Worm (Caenorhabditis elegans) whole organism, L3 larva: ENCODE measurements around the gene H09F14.1.

ENCODE experiments used
- fkh-2 ChIP-seq: fragments of 150-350 bp; optimal IDR thresholded peaks from 2 replicates; lab custom pipeline; 2014; ENCODE audit warnings: missing biosample characterization, missing genetic modification reagents, missing genetic modification characterization
- nhr-28 ChIP-seq: fragments of 150-350 bp; optimal IDR thresholded peaks from 2 replicates; lab custom pipeline; 2014; ENCODE audit warnings: missing biosample characterization, missing genetic modification characterization
- unc-62 ChIP-seq: fragments of 150-350 bp; sonication (generic microtip); optimal IDR thresholded peaks from 4 replicates; lab custom pipeline; 2014; ENCODE audit warnings: missing biosample characterization, missing genetic modification reagents, missing genetic modification characterization
- zag-1 ChIP-seq: fragments of 150-350 bp; optimal IDR thresholded peaks from 2 replicates; lab custom pipeline; 2014; ENCODE audit warnings: missing biosample characterization, missing genetic modification characterization

DNA sequence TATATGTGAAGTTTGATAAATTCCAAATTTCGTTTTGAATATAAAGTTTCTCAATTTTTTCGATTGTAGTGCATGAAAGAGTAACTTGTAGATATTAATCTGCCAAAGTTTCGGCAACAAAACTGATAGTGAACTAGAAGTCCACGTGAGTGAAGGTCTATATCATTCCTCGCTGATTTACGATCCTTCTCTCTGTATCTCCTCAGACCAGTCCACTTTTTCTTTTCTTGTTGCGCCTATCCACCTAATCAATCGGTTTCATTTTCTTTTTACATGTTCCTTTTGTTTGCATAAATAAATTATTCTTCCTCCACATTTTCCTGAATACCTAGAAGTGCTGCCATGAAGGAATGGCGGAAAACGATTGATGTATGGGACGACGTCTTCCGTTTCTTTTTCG, 51.3 kb downstream of the H09F14.1 start:
- TF ChIP-seq zag-1 (tag; lab: Kevin White, UChicago) (no peak), unc-62 (GFP tag; lab: Kevin White, UChicago) (no peak), nhr-28 (tag; lab: Kevin White, UChicago) (no peak), fkh-2 (tag; lab: Kevin White, UChicago) (no peak)
